Worm (Caenorhabditis elegans): ENCODE results near the gene lpr-2.
A peak's percentile ranks its signal among the peaks of the same experiment; 100 is the strongest.

DNA sequence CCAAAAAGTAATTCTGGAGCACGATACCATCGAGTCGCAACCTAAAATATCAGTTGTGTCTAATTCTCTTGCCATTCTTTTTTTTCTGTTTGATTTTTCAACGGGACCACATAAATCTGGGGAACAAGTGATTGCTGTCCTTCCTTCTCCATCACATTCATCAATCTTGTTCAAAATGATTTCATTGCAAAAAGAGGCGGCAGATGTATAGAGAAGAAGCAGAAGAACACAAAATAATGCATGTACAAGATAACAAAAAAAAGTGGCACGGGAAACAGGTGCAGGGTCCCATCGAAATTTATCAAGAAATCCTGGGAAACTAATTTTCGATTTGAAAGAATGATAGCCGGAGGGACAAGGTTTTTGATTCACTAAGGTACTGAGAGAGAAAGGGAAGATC is 20.2 kb downstream of the lpr-2 start:
- no peak for TF ChIP-seq pqm-1 (tag; optimal IDR thresholded peaks at IDR 0.05)
- no peak for TF ChIP-seq nhr-77 (tag; optimal IDR thresholded peaks at IDR 0.05)
- TF ChIP-seq ceh-82 (tag; optimal IDR thresholded peaks at IDR 0.05), result no peak
- no peak for TF ChIP-seq mdl-1 (tag; optimal IDR thresholded peaks at IDR 0.05)
- no peak for TF ChIP-seq ztf-4 (tag; optimal IDR thresholded peaks at IDR 0.05)
- no peak for TF ChIP-seq unc-130 (tag; optimal IDR thresholded peaks at IDR 0.05)
- no peak for TF ChIP-seq blmp-1 (tag; optimal IDR thresholded peaks at IDR 0.05)
- TF ChIP-seq snpc-4 (tag; optimal IDR thresholded peaks at IDR 0.05), result no peak
- TF ChIP-seq F16B12.6 (tag; optimal IDR thresholded peaks at IDR 0.05), result no peak
- peak; percentile 72 for TF ChIP-seq lin-14 (GFP tag; optimal IDR thresholded peaks at IDR 0.05)
- TF ChIP-seq skn-1 (tag; optimal IDR thresholded peaks at IDR 0.05), result no peak
- TF ChIP-seq aha-1 (tag; optimal IDR thresholded peaks at IDR 0.05), result no peak
